Fruit fly (Drosophila melanogaster): Measurements from ENCODE around the gene Hexim.

Hexim gene

dm6 chr3R:14659354-14659804 is at the start of gene Hexim:
TSS of gene Hexim (plus strand) at chr3R:14659438.
- TF ChIP-seq Ets21C (GFP tag; optimal IDR thresholded peaks at IDR 0.05) (no peak), Sox14 (GFP tag; optimal IDR thresholded peaks at IDR 0.05) (peak; percentile 47), esn (GFP tag; optimal IDR thresholded peaks at IDR 0.05) (peak; percentile 42), CG6854 (GFP tag; optimal IDR thresholded peaks at IDR 0.05) (peak; percentile 33), CG6276 (GFP tag; optimal IDR thresholded peaks at IDR 0.05) (no peak), CG15336 (GFP tag; IDR thresholded peaks at IDR 0.05) (peak; percentile 47; the same call in 1 of the 2 replicates), topi (GFP tag; optimal IDR thresholded peaks at IDR 0.05) (peak; percentile 33), CG3032 (tag; optimal IDR thresholded peaks at IDR 0.05) (peak; percentile 8)

dm6 chr3R:14622571-14622970 is 36.7 kb upstream of the Hexim start:
- TF ChIP-seq Eip78C (GFP tag): peak; percentile 85
- peak; percentile 15 for TF ChIP-seq OdsH (GFP tag; optimal IDR thresholded peaks at IDR 0.05)
- peak; percentile 19 for TF ChIP-seq spab (GFP tag; optimal IDR thresholded peaks at IDR 0.05)
- no peak for TF ChIP-seq CG32006 (GFP tag; optimal IDR thresholded peaks at IDR 0.05)
- TF ChIP-seq fd59A (GFP tag; optimal IDR thresholded peaks at IDR 0.05): peak; percentile 1
- TF ChIP-seq topi (GFP tag; optimal IDR thresholded peaks at IDR 0.05): peak; percentile 5
- TF ChIP-seq lz (GFP tag; optimal IDR thresholded peaks at IDR 0.05): no peak
- peak in 1 of 2 experiments; percentile 10 for TF ChIP-seq salr (GFP tag; optimal IDR thresholded peaks at IDR 0.05)
- TF ChIP-seq CG34406 (GFP tag; optimal IDR thresholded peaks at IDR 0.05): no peak
- peak in 1 of 2 experiments; percentile 41 for TF ChIP-seq ss (GFP tag; optimal IDR thresholded peaks at IDR 0.05)
- no peak for TF ChIP-seq CG16779 (tag; optimal IDR thresholded peaks at IDR 0.05)
- peak; percentile 0 for TF ChIP-seq CG7368 (GFP tag; optimal IDR thresholded peaks at IDR 0.05)
- no peak for TF ChIP-seq CG6854 (GFP tag; optimal IDR thresholded peaks at IDR 0.05)
- no peak for TF ChIP-seq Gug (GFP tag; IDR thresholded peaks at IDR 0.05)
- TF ChIP-seq CG31627 (GFP tag; optimal IDR thresholded peaks at IDR 0.05): no peak
- TF ChIP-seq achi (GFP tag; optimal IDR thresholded peaks at IDR 0.05): no peak
- no peak for TF ChIP-seq CG3032 (tag; optimal IDR thresholded peaks at IDR 0.05)
- TF ChIP-seq Hr4 (GFP tag; optimal IDR thresholded peaks at IDR 0.05): no peak
- peak; percentile 20 for TF ChIP-seq acj6 (GFP tag; optimal IDR thresholded peaks at IDR 0.05)
- TF ChIP-seq Eip93F (GFP tag; optimal IDR thresholded peaks at IDR 0.05): no peak
- TF ChIP-seq CG11294 (GFP tag; IDR thresholded peaks at IDR 0.05): no peak
- TF ChIP-seq Ets21C (GFP tag; optimal IDR thresholded peaks at IDR 0.05): no peak
- no peak for TF ChIP-seq Hr38 (GFP tag; optimal IDR thresholded peaks at IDR 0.05)
- TF ChIP-seq esn (GFP tag; optimal IDR thresholded peaks at IDR 0.05): no peak
- TF ChIP-seq Sox102F (GFP tag; optimal IDR thresholded peaks at IDR 0.05): no peak
- TF ChIP-seq CG8632 (GFP tag; optimal IDR thresholded peaks at IDR 0.05): peak; percentile 10
- TF ChIP-seq Met (GFP tag; optimal IDR thresholded peaks at IDR 0.05): peak; percentile 12
- no peak for TF ChIP-seq CG8119 (GFP tag; IDR thresholded peaks at IDR 0.05)
- TF ChIP-seq CG6276 (GFP tag; optimal IDR thresholded peaks at IDR 0.05): no peak
- no peak for TF ChIP-seq CG9139 (GFP tag; optimal IDR thresholded peaks at IDR 0.05)
- peak; percentile 16 for TF ChIP-seq CG10631 (GFP tag; optimal IDR thresholded peaks at IDR 0.05)
- no peak for TF ChIP-seq Lpt (GFP tag; optimal IDR thresholded peaks at IDR 0.05)
- no peak for TF ChIP-seq vri (GFP tag; optimal IDR thresholded peaks at IDR 0.05)
- TF ChIP-seq fd85E (GFP tag; optimal IDR thresholded peaks at IDR 0.05): no peak
- TF ChIP-seq CG10669 (GFP tag; optimal IDR thresholded peaks at IDR 0.05): peak; percentile 25
- TF ChIP-seq CG4318 (GFP tag; optimal IDR thresholded peaks at IDR 0.05): no peak
- TF ChIP-seq CG3919 (GFP tag; optimal IDR thresholded peaks at IDR 0.05): no peak
- peak; percentile 8 for TF ChIP-seq Hr39 (GFP tag; optimal IDR thresholded peaks at IDR 0.05)
- TF ChIP-seq pdm3 (GFP tag; optimal IDR thresholded peaks at IDR 0.05): peak; percentile 17
- peak; percentile 5; the same call in 1 of the 3 replicates for TF ChIP-seq eg (GFP tag; IDR thresholded peaks at IDR 0.05)
- TF ChIP-seq CG8319 (GFP tag; optimal IDR thresholded peaks at IDR 0.05): no peak
- TF ChIP-seq Sox15 (GFP tag; optimal IDR thresholded peaks at IDR 0.05): no peak
- TF ChIP-seq Ets96B (tag; optimal IDR thresholded peaks at IDR 0.05): peak; percentile 41
- peak; percentile 5 for TF ChIP-seq Eip75B (GFP tag; optimal IDR thresholded peaks at IDR 0.05)
- TF ChIP-seq dac (GFP tag; optimal IDR thresholded peaks at IDR 0.05): no peak
- no peak for TF ChIP-seq CG6792 (GFP tag; optimal IDR thresholded peaks at IDR 0.05)
- no peak for TF ChIP-seq CG15336 (GFP tag; IDR thresholded peaks at IDR 0.05)
- no peak for TF ChIP-seq CG1621 (tag; optimal IDR thresholded peaks at IDR 0.05)

All from whole organism, prepupa.